Worm (Caenorhabditis elegans) whole organism, young adult: ENCODE results near the gene F32H5.3.

Experiments used
- ama-1 ChIP-seq, 3 experiments: fragments of 150-350 bp in 1 of 3; sonication (generic microtip) in 2 of 3; optimal IDR thresholded peaks; 2 replicates each; lab custom pipeline; 2014 to 2018; ENCODE audit warnings: missing biosample characterization in 2 of 3, missing genetic modification characterization in 2 of 3, missing genetic modification reagents in 2 of 3
- athp-1 ChIP-seq: sonication (generic microtip); optimal IDR thresholded peaks from 2 replicates; lab custom pipeline; 2017; ENCODE audit warnings: mild to moderate bottlenecking, missing genetic modification characterization, missing compliant biosample characterization
- bed-2 ChIP-seq: fragments of 200-800 bp; sonication (Bioruptor generic); IDR thresholded peaks from 2 replicates; pipeline ENCODE4 v1.3.6; 2022; ENCODE audit warnings: missing genetic modification reagents, missing genetic modification characterization, missing compliant biosample characterization
- lin-54 ChIP-seq: fragments of 200-800 bp; sonication (Bioruptor generic); optimal IDR thresholded peaks from 2 replicates; lab custom pipeline; 2018; ENCODE audit warnings: mild to moderate bottlenecking, missing genetic modification characterization, missing compliant biosample characterization
- lsl-1 ChIP-seq: fragments of 200-800 bp; sonication (Bioruptor generic); optimal IDR thresholded peaks from 2 replicates; lab custom pipeline; 2018; ENCODE audit warnings: mild to moderate bottlenecking, missing genetic modification characterization, moderate library complexity, missing compliant biosample characterization
- mes-4 ChIP-seq: sonication (generic microtip); optimal IDR thresholded peaks from 2 replicates; lab custom pipeline; 2016; ENCODE audit warnings: missing genotype, missing genetic modification characterization, missing compliant biosample characterization
- snpc-4 ChIP-seq, 5 experiments: fragments of 150-350 bp in 1 of 5; sonication (generic microtip) in 4 of 5; optimal IDR thresholded peaks; 2 replicates each; lab custom pipeline; 2014 to 2018; ENCODE audit warnings: missing genetic modification characterization in 5 of 5, missing biosample characterization in 3 of 5, antibody characterized with exemption in 2 of 5, mild to moderate bottlenecking in 2 of 5, missing compliant biosample characterization in 2 of 5, missing genotype in 2 of 5, moderate library complexity in 2 of 5, missing genetic modification reagents in 1 of 5
- somi-1 ChIP-seq: fragments of 200-800 bp; sonication (Bioruptor generic); optimal IDR thresholded peaks from 2 replicates; lab custom pipeline; 2018; ENCODE audit warnings: mild to moderate bottlenecking, missing genetic modification characterization, missing compliant biosample characterization
- unc-130 ChIP-seq: sonication (generic microtip); optimal IDR thresholded peaks from 2 replicates; lab custom pipeline; 2016; ENCODE audit warnings: missing genetic modification reagents, missing genetic modification characterization, missing compliant biosample characterization

- no peak for TF ChIP-seq ama-1 (optimal IDR thresholded peaks at IDR 0.05; lab: Kevin White, UChicago)
- TF ChIP-seq ama-1 (GFP tag; optimal IDR thresholded peaks at IDR 0.05; lab: Kevin White, UChicago), result no peak
- TF ChIP-seq athp-1, result no peak
- no peak for TF ChIP-seq somi-1 (GFP tag; lab: Kevin White, UChicago)
- no peak for TF ChIP-seq lin-54 (GFP tag; lab: Kevin White, UChicago)
- TF ChIP-seq unc-130 (GFP tag; lab: Kevin White, UChicago), result no peak
- TF ChIP-seq bed-2 (GFP tag; lab: Robert Waterston, UW), result no peak
- TF ChIP-seq snpc-4 (GFP tag; optimal IDR thresholded peaks at IDR 0.05; lab: Kevin White, UChicago), result no peak
- TF ChIP-seq snpc-4 (tag; optimal IDR thresholded peaks at IDR 0.05; lab: Kevin White, UChicago), result no peak
- TF ChIP-seq lsl-1 (GFP tag; lab: Kevin White, UChicago), result no peak
- no peak for TF ChIP-seq mes-4
Measured at ce11 chrV:13327463-13327862, 31.7 kb upstream of the F32H5.3 start, which contains the start of gene str-37.
